Fruit fly (Drosophila melanogaster) whole organism, embryonic: Measurements from ENCODE around the gene CG7781.
A peak's percentile ranks its signal among the peaks of the same experiment; 100 is the strongest.

Source experiments
- Bdp1 ChIP-seq: fragments of 200-800 bp; sonication (Bioruptor generic); optimal IDR thresholded peaks from 3 replicates; lab custom pipeline; 2016; ENCODE audit warnings: missing biosample characterization, missing genetic modification characterization
- CG10209 ChIP-seq: fragments of 200-800 bp; sonication (Bioruptor generic); optimal IDR thresholded peaks from 3 replicates; lab custom pipeline; 2017; ENCODE audit warnings: missing biosample characterization, mild to moderate bottlenecking, missing genetic modification characterization, missing genetic modification reagents
- CG10431 ChIP-seq: fragments of 200-800 bp; sonication (Bioruptor generic); optimal IDR thresholded peaks from 3 replicates; lab custom pipeline; 2018; ENCODE audit warnings: missing biosample characterization, mild to moderate bottlenecking, missing genetic modification characterization
- CG10979 ChIP-seq: fragments of 200-800 bp; sonication (Bioruptor generic); optimal IDR thresholded peaks from 2 replicates; lab custom pipeline; 2018; ENCODE audit warnings: missing biosample characterization, mild to moderate bottlenecking, missing genetic modification characterization, moderate library complexity
- CG11398 ChIP-seq: fragments of 200-800 bp; sonication (Bioruptor generic); optimal IDR thresholded peaks from 2 replicates; lab custom pipeline; 2016; ENCODE audit warnings: missing biosample characterization, missing genetic modification characterization
- CG14441 ChIP-seq: fragments of 200-800 bp; sonication (Bioruptor generic); IDR thresholded peaks from 2 replicates; pipeline ENCODE4 v1.3.6; 2022; ENCODE audit warnings: missing biosample characterization, missing genetic modification characterization
- CG14710 ChIP-seq: fragments of 200-800 bp; sonication (Bioruptor generic); optimal IDR thresholded peaks from 3 replicates; lab custom pipeline; 2019; ENCODE audit warnings: missing biosample characterization, mild to moderate bottlenecking, missing genetic modification characterization, moderate library complexity
- CG15073 ChIP-seq: fragments of 200-800 bp; sonication (Bioruptor generic); optimal IDR thresholded peaks from 2 replicates; lab custom pipeline; 2016; ENCODE audit warnings: missing biosample characterization, missing genetic modification characterization
- CG17361 ChIP-seq: fragments of 200-800 bp; sonication (Bioruptor generic); IDR thresholded peaks from 3 replicates; pipeline ENCODE4 v1.3.6; 2022; ENCODE audit warnings: missing biosample characterization, missing genetic modification characterization
- CG17829 ChIP-seq: fragments of 200-800 bp; optimal IDR thresholded peaks from 2 replicates; lab custom pipeline; 2019; ENCODE audit warnings: missing biosample characterization, mild to moderate bottlenecking, missing genetic modification characterization, moderate library complexity
- CG1792 ChIP-seq: fragments of 200-800 bp; sonication (Bioruptor generic); optimal IDR thresholded peaks from 2 replicates; lab custom pipeline; 2016; ENCODE audit warnings: missing biosample characterization, missing genetic modification characterization
- CG18764 ChIP-seq: fragments of 200-800 bp; sonication (Bioruptor generic); optimal IDR thresholded peaks from 3 replicates; lab custom pipeline; 2016; ENCODE audit warnings: missing biosample characterization, missing genetic modification characterization
- CG2120 ChIP-seq: fragments of 200-800 bp; sonication (Bioruptor generic); optimal IDR thresholded peaks from 3 replicates; lab custom pipeline; 2016; ENCODE audit warnings: missing biosample characterization, missing genetic modification characterization
- CG2199 ChIP-seq: fragments of 200-800 bp; sonication (Bioruptor generic); IDR thresholded peaks from 3 replicates; pipeline ENCODE4 v1.3.6; 2022; ENCODE audit warnings: missing biosample characterization, missing genetic modification characterization
- CG2678 ChIP-seq: fragments of 200-800 bp; sonication (Bioruptor generic); optimal IDR thresholded peaks from 3 replicates; lab custom pipeline; 2019; ENCODE audit warnings: missing biosample characterization, mild to moderate bottlenecking, missing genetic modification characterization, moderate library complexity
- CG30403 ChIP-seq: fragments of 200-800 bp; sonication (Bioruptor generic); optimal IDR thresholded peaks from 3 replicates; lab custom pipeline; 2016; ENCODE audit warnings: missing biosample characterization, missing genetic modification characterization
- CG33213 ChIP-seq: fragments of 200-800 bp; sonication (Bioruptor generic); optimal IDR thresholded peaks from 3 replicates; lab custom pipeline; 2016; ENCODE audit warnings: missing biosample characterization, missing genetic modification characterization
- CG34422 ChIP-seq: fragments of 200-800 bp; sonication (Bioruptor generic); IDR thresholded peaks from 3 replicates; pipeline ENCODE4 v1.3.6; 2022; ENCODE audit warnings: missing biosample characterization, missing genetic modification characterization
- CG3995 ChIP-seq: fragments of 200-800 bp; sonication (Bioruptor generic); optimal IDR thresholded peaks from 3 replicates; lab custom pipeline; 2016; ENCODE audit warnings: missing biosample characterization, missing genetic modification characterization
- CG4730 ChIP-seq: fragments of 200-800 bp; sonication (Bioruptor generic); IDR thresholded peaks from 2 replicates; pipeline ENCODE4 v1.3.6; 2022; ENCODE audit warnings: missing biosample characterization, missing genetic modification characterization
- Dll ChIP-seq: fragments of 200-800 bp; sonication (Bioruptor generic); IDR thresholded peaks from 4 replicates; pipeline ENCODE4 v1.3.6; 2022; ENCODE audit warnings: missing biosample characterization, missing genetic modification characterization; ENCODE audit not compliant: partially characterized antibody
- Mad ChIP-seq: fragments of 200-800 bp; sonication (Bioruptor generic); optimal IDR thresholded peaks from 2 replicates; lab custom pipeline; 2016; ENCODE audit warnings: missing biosample characterization, missing genetic modification characterization
- Nf-YB ChIP-seq: fragments of 200-800 bp; sonication (Bioruptor generic); optimal IDR thresholded peaks from 3 replicates; lab custom pipeline; 2019; ENCODE audit warnings: missing biosample characterization, mild to moderate bottlenecking, missing genetic modification characterization, moderate library complexity
- PHDP ChIP-seq: fragments of 200-800 bp; sonication (Bioruptor generic); optimal IDR thresholded peaks from 3 replicates; lab custom pipeline; 2018; ENCODE audit warnings: missing biosample characterization, mild to moderate bottlenecking, missing genetic modification characterization, moderate library complexity
- Ptx1 ChIP-seq: fragments of 200-800 bp; sonication (Bioruptor generic); IDR thresholded peaks from 2 replicates; pipeline ENCODE4 v1.3.6; 2022; ENCODE audit warnings: missing biosample characterization, missing genetic modification characterization
- Sox100B ChIP-seq: fragments of 200-800 bp; sonication (Bioruptor generic); optimal IDR thresholded peaks from 3 replicates; lab custom pipeline; 2018; ENCODE audit warnings: missing biosample characterization, mild to moderate bottlenecking, missing genetic modification characterization
- YL-1 ChIP-seq: fragments of 200-800 bp; sonication (Bioruptor generic); optimal IDR thresholded peaks from 3 replicates; lab custom pipeline; 2017; ENCODE audit warnings: missing biosample characterization, mild to moderate bottlenecking, missing genetic modification characterization
- az2 ChIP-seq: fragments of 200-800 bp; sonication (Bioruptor generic); optimal IDR thresholded peaks from 3 replicates; lab custom pipeline; 2016; ENCODE audit warnings: missing biosample characterization, missing genetic modification characterization
- bowl ChIP-seq: fragments of 200-800 bp; sonication (Bioruptor generic); IDR thresholded peaks from 2 replicates; pipeline ENCODE4 v1.3.6; 2022; ENCODE audit warnings: missing biosample characterization, missing genetic modification characterization
- btn ChIP-seq: fragments of 200-800 bp; sonication (Bioruptor generic); optimal IDR thresholded peaks from 2 replicates; lab custom pipeline; 2016; ENCODE audit warnings: missing biosample characterization, missing genetic modification characterization
- cas ChIP-seq: fragments of 200-800 bp; sonication (Bioruptor generic); IDR thresholded peaks from 2 replicates; pipeline ENCODE4 v1.3.6; 2022; ENCODE audit warnings: missing biosample characterization, missing genetic modification characterization
- crp ChIP-seq, 2 experiments: fragments of 200-800 bp; sonication (Bioruptor generic); optimal IDR thresholded peaks; 2 replicates in 1 of 2; 3 replicates in 1 of 2; lab custom pipeline; 2017; ENCODE audit warnings: missing biosample characterization in 2 of 2, missing genetic modification characterization in 2 of 2, mild to moderate bottlenecking in 1 of 2, moderate library complexity in 1 of 2
- fd3F ChIP-seq: fragments of 200-800 bp; sonication (Bioruptor generic); optimal IDR thresholded peaks from 2 replicates; lab custom pipeline; 2018; ENCODE audit warnings: missing biosample characterization, mild to moderate bottlenecking, missing genetic modification characterization, moderate library complexity
- gfzf ChIP-seq: fragments of 200-800 bp; sonication (Bioruptor generic); optimal IDR thresholded peaks from 2 replicates; lab custom pipeline; 2016; ENCODE audit warnings: missing biosample characterization, mild to moderate bottlenecking, missing genetic modification characterization, moderate library complexity
- grau ChIP-seq: fragments of 200-800 bp; optimal IDR thresholded peaks from 3 replicates; lab custom pipeline; 2019; ENCODE audit warnings: missing biosample characterization, mild to moderate bottlenecking, missing genetic modification characterization, moderate library complexity
- grn ChIP-seq: fragments of 200-800 bp; sonication (Bioruptor generic); optimal IDR thresholded peaks from 3 replicates; lab custom pipeline; 2017; ENCODE audit warnings: missing biosample characterization, missing genetic modification characterization
- hbn ChIP-seq: fragments of 200-800 bp; sonication (Bioruptor generic); IDR thresholded peaks from 2 replicates; pipeline ENCODE4 v1.3.6; 2022; ENCODE audit warnings: missing biosample characterization, missing genetic modification characterization; ENCODE audit not compliant: partially characterized antibody
- inv ChIP-seq: fragments of 200-800 bp; sonication (Bioruptor generic); IDR thresholded peaks from 2 replicates; pipeline ENCODE4 v1.3.6; 2022; ENCODE audit warnings: missing biosample characterization, missing genetic modification characterization; ENCODE audit not compliant: partially characterized antibody
- ken ChIP-seq: fragments of 200-800 bp; sonication (Bioruptor generic); IDR thresholded peaks from 3 replicates; pipeline ENCODE4 v1.3.6; 2022; ENCODE audit warnings: missing biosample characterization, missing genetic modification characterization
- knrl ChIP-seq: fragments of 200-800 bp; sonication (Bioruptor generic); IDR thresholded peaks from 3 replicates; pipeline ENCODE4 v1.3.6; 2022; ENCODE audit warnings: missing biosample characterization, missing genetic modification characterization; ENCODE audit not compliant: partially characterized antibody
- lov ChIP-seq, 2 experiments: fragments of 200-800 bp in 1 of 2; fragments of >200 bp in 1 of 2; sonication (Bioruptor generic) in 1 of 2; IDR thresholded peaks in 1 of 2; optimal IDR thresholded peaks in 1 of 2; 2 replicates in 1 of 2; 3 replicates in 1 of 2; pipeline versions ENCODE4 v1.3.6 to Lab custom; 2017 to 2022; ENCODE audit warnings: missing biosample characterization in 1 of 2, missing genetic modification characterization in 1 of 2
- nmo ChIP-seq: fragments of 200-800 bp; sonication (Bioruptor generic); optimal IDR thresholded peaks from 2 replicates; lab custom pipeline; 2018; ENCODE audit warnings: missing biosample characterization, mild to moderate bottlenecking, missing genetic modification characterization, moderate library complexity
- phol ChIP-seq: fragments of 200-800 bp; sonication (Bioruptor generic); optimal IDR thresholded peaks from 3 replicates; lab custom pipeline; 2018; ENCODE audit warnings: missing biosample characterization, mild to moderate bottlenecking, missing genetic modification characterization, moderate library complexity
- pnt ChIP-seq: fragments of 200-800 bp; sonication (Bioruptor generic); optimal IDR thresholded peaks from 3 replicates; lab custom pipeline; 2016; ENCODE audit warnings: missing biosample characterization, missing genetic modification characterization
- salm ChIP-seq: fragments of 200-800 bp; sonication (Bioruptor generic); optimal IDR thresholded peaks from 2 replicates; lab custom pipeline; 2018; ENCODE audit warnings: missing biosample characterization, mild to moderate bottlenecking, missing genetic modification characterization
- sd ChIP-seq: fragments of 200-800 bp; sonication (Bioruptor generic); optimal IDR thresholded peaks from 3 replicates; lab custom pipeline; 2018; ENCODE audit warnings: missing biosample characterization, mild to moderate bottlenecking, missing genetic modification characterization, moderate library complexity
- slbo ChIP-seq: fragments of 200-800 bp; sonication (Bioruptor generic); IDR thresholded peaks from 2 replicates; pipeline ENCODE4 v1.3.6; 2022; ENCODE audit warnings: missing biosample characterization, missing genetic modification characterization

The CG7781 gene

dm6 chr2L:8311091-8311490 is 14.1 kb downstream of the CG7781 start, which contains the start of the genes CG7810 and CG7806 (continued):
- peak; percentile 79 for TF ChIP-seq pnt (GFP tag; lab: Kevin White, UChicago)
- TF ChIP-seq Dll = peak; percentile 61; the same call in 2 of the 4 replicates
- peak; percentile 91 for TF ChIP-seq ken
- peak; percentile 84 for TF ChIP-seq CG10431 (GFP tag; lab: Kevin White, UChicago)
- peak; percentile 91 for TF ChIP-seq CG2678 (tag; lab: Kevin White, UChicago)
- TF ChIP-seq bowl (GFP tag; lab: Robert Waterston, UW) = peak; percentile 90
- TF ChIP-seq grn = no peak
- peak; percentile 89 for TF ChIP-seq salm (tag; lab: Kevin White, UChicago)
- peak; percentile 86 for TF ChIP-seq Sox100B (GFP tag; lab: Kevin White, UChicago)
- TF ChIP-seq Mad (GFP tag; lab: Kevin White, UChicago) = peak; percentile 86
- TF ChIP-seq CG17829 (tag; lab: Kevin White, UChicago) = peak; percentile 90
- peak; percentile 72; the same call in 1 of the 3 replicates for TF ChIP-seq CG2199 (GFP tag; lab: Robert Waterston, UW)

dm6 chr2L:8307817-8308551 is 17.2 kb downstream of the CG7781 start, which contains the start of the genes Ostgamma and Mettl14:
Gene Ostgamma (minus strand): TSS chr2L:8308192.
Gene Mettl14 (plus strand): TSS chr2L:8308427.
- TF ChIP-seq fd3F (GFP tag; lab: Kevin White, UChicago) (no peak), CG4730 (GFP tag; lab: Robert Waterston, UW) (no peak), YL-1 (GFP tag; lab: Kevin White, UChicago) (peak; percentile 82), CG3995 (peak; percentile 77), inv (GFP tag; lab: Robert Waterston, UW) (no peak; the same call in none of the 2 replicates), lov (optimal IDR thresholded peaks at IDR 0.05; lab: Kevin White, UChicago) (no peak), lov (GFP tag; IDR thresholded peaks at IDR 0.05; lab: Robert Waterston, UW) (no peak), CG33213 (GFP tag; lab: Kevin White, UChicago) (no peak), az2 (peak; percentile 8), PHDP (tag; lab: Kevin White, UChicago) (peak; percentile 16), crp (GFP tag; optimal IDR thresholded peaks at IDR 0.05; lab: Kevin White, UChicago) (peak in 1 of 2 experiments; percentile 65), Ptx1 (GFP tag; lab: Robert Waterston, UW) (no peak), CG34422 (GFP tag; lab: Robert Waterston, UW) (peak; percentile 74; the same call in 2 of the 3 replicates), btn (no peak), knrl (GFP tag; lab: Robert Waterston, UW) (peak; percentile 78; the same call in 1 of the 3 replicates), grau (tag; lab: Kevin White, UChicago) (peak; percentile 31), CG14710 (tag; lab: Kevin White, UChicago) (peak; percentile 70), CG14441 (GFP tag; lab: Robert Waterston, UW) (no peak), CG2120 (GFP tag; lab: Kevin White, UChicago) (peak; percentile 34), hbn (GFP tag; lab: Robert Waterston, UW) (peak; percentile 68), gfzf (GFP tag; lab: Kevin White, UChicago) (no peak), cas (GFP tag; lab: Robert Waterston, UW) (no peak), Bdp1 (no peak), CG10979 (tag; lab: Kevin White, UChicago) (peak; percentile 14), Nf-YB (no peak), sd (tag; lab: Kevin White, UChicago) (peak; percentile 54), CG11398 (GFP tag; lab: Kevin White, UChicago) (no peak), CG1792 (no peak), CG10209 (GFP tag; lab: Kevin White, UChicago) (no peak), CG18764 (GFP tag; lab: Kevin White, UChicago) (no peak), CG17361 (GFP tag; lab: Robert Waterston, UW) (peak; percentile 36; the same call in 1 of the 3 replicates), CG30403 (peak; percentile 44), slbo (GFP tag; lab: Robert Waterston, UW) (no peak), nmo (GFP tag; lab: Kevin White, UChicago) (peak; percentile 46), CG15073 (GFP tag; lab: Kevin White, UChicago) (no peak), phol (tag; lab: Kevin White, UChicago) (peak; percentile 19)
